Worm (Caenorhabditis elegans) whole organism, young adult: ENCODE results near the gene dop-6.

Source experiments
- B0336.3 ChIP-seq: fragments of 200-800 bp; sonication (Bioruptor generic); IDR thresholded peaks from 2 replicates; pipeline ENCODE4 v1.3.6; 2022; ENCODE audit warnings: missing genetic modification characterization, missing compliant biosample characterization
- C17E4.6 ChIP-seq: fragments of 200-800 bp; sonication (Bioruptor generic); IDR thresholded peaks from 2 replicates; pipeline ENCODE4 v1.3.6; 2022; ENCODE audit warnings: missing genetic modification reagents, missing genetic modification characterization, missing compliant biosample characterization
- F22D6.2 ChIP-seq: sonication (generic microtip); optimal IDR thresholded peaks from 2 replicates; lab custom pipeline; 2016; ENCODE audit warnings: mild to moderate bottlenecking, missing genetic modification characterization, missing compliant biosample characterization
- F33H1.4 ChIP-seq: fragments of 200-800 bp; sonication (Bioruptor generic); IDR thresholded peaks from 2 replicates; pipeline ENCODE4 v1.3.6; 2022; ENCODE audit warnings: missing genetic modification reagents, missing genetic modification characterization, missing compliant biosample characterization
- F39B2.1 ChIP-seq: fragments of 200-800 bp; sonication (Bioruptor generic); IDR thresholded peaks from 2 replicates; pipeline ENCODE4 v1.3.6; 2022; ENCODE audit warnings: missing genetic modification reagents, missing genetic modification characterization, missing compliant biosample characterization
- F49E8.2 ChIP-seq: sonication (generic microtip); optimal IDR thresholded peaks from 3 replicates; lab custom pipeline; 2017; ENCODE audit warnings: missing genetic modification characterization, mild to moderate bottlenecking, missing compliant biosample characterization, antibody characterized with exemption, moderate library complexity; ENCODE audit not compliant: insufficient read depth
- F55B11.4 ChIP-seq: sonication (generic microtip); optimal IDR thresholded peaks from 2 replicates; lab custom pipeline; 2016; ENCODE audit warnings: missing compliant biosample characterization, missing genetic modification characterization, borderline replicate concordance; ENCODE audit not compliant: insufficient read depth
- F57C9.4 ChIP-seq: sonication (generic microtip); optimal IDR thresholded peaks from 2 replicates; lab custom pipeline; 2017; ENCODE audit warnings: mild to moderate bottlenecking, missing genetic modification characterization, missing compliant biosample characterization
- Y95B8A.8 ChIP-seq: fragments of 200-800 bp; sonication (Bioruptor generic); IDR thresholded peaks from 2 replicates; pipeline ENCODE4 v1.3.6; 2022; ENCODE audit warnings: missing genetic modification reagents, missing genetic modification characterization, missing compliant biosample characterization
- ZK185.1 ChIP-seq: sonication (generic microtip); optimal IDR thresholded peaks from 2 replicates; lab custom pipeline; 2016; ENCODE audit warnings: mild to moderate bottlenecking, missing genetic modification characterization, missing compliant biosample characterization; ENCODE audit not compliant: poor library complexity, severe bottlenecking
- ama-1 ChIP-seq, 3 experiments: fragments of 150-350 bp in 1 of 3; sonication (generic microtip) in 2 of 3; optimal IDR thresholded peaks; 2 replicates each; lab custom pipeline; 2014 to 2018; ENCODE audit warnings: missing biosample characterization in 2 of 3, missing genetic modification characterization in 2 of 3, missing genetic modification reagents in 2 of 3
- aptf-2 ChIP-seq: fragments of 200-800 bp; sonication (Bioruptor generic); conservative IDR thresholded peaks from 2 replicates; pipeline ENCODE4 v1.3.6; 2022; ENCODE audit warnings: missing genetic modification reagents, missing genetic modification characterization, missing compliant biosample characterization
- ceh-58 ChIP-seq: fragments of 200-800 bp; sonication (Bioruptor generic); IDR thresholded peaks from 2 replicates; pipeline ENCODE4 v1.3.6; 2022; ENCODE audit warnings: missing genetic modification characterization, missing compliant biosample characterization
- dox-1 ChIP-seq: fragments of 200-800 bp; sonication (Bioruptor generic); IDR thresholded peaks from 2 replicates; pipeline ENCODE4 v1.3.6; 2022; ENCODE audit warnings: missing genetic modification reagents, missing genetic modification characterization, missing compliant biosample characterization
- efl-1 ChIP-seq: fragments of 150-350 bp; optimal IDR thresholded peaks from 2 replicates; lab custom pipeline; 2014; ENCODE audit warnings: missing biosample characterization, missing genetic modification reagents, missing genetic modification characterization
- egl-18 ChIP-seq: fragments of 200-800 bp; sonication (Bioruptor generic); IDR thresholded peaks from 2 replicates; pipeline ENCODE4 v1.3.6; 2022; ENCODE audit warnings: missing genetic modification reagents, missing genetic modification characterization, missing compliant biosample characterization
- egl-44 ChIP-seq: fragments of 200-800 bp; sonication (Bioruptor generic); IDR thresholded peaks from 2 replicates; pipeline ENCODE4 v1.3.6; 2022; ENCODE audit warnings: missing genetic modification reagents, missing genetic modification characterization, missing compliant biosample characterization
- egrh-3 ChIP-seq: fragments of 200-800 bp; sonication (Bioruptor generic); IDR thresholded peaks from 2 replicates; pipeline ENCODE4 v1.3.6; 2022; ENCODE audit warnings: missing genetic modification reagents, missing genetic modification characterization, missing compliant biosample characterization
- ekl-4 ChIP-seq: fragments of 200-800 bp; sonication (Bioruptor generic); IDR thresholded peaks from 2 replicates; pipeline ENCODE4 v1.3.6; 2022; ENCODE audit warnings: missing genetic modification reagents, missing genetic modification characterization, missing compliant biosample characterization
- ets-4 ChIP-seq: fragments of 200-800 bp; sonication (Bioruptor generic); optimal IDR thresholded peaks from 2 replicates; lab custom pipeline; 2018; ENCODE audit warnings: mild to moderate bottlenecking, missing genetic modification characterization, missing compliant biosample characterization
- fkh-3 ChIP-seq: sonication (generic microtip); optimal IDR thresholded peaks from 2 replicates; lab custom pipeline; 2016; ENCODE audit warnings: mild to moderate bottlenecking, missing genetic modification characterization, missing compliant biosample characterization
- hlh-26 ChIP-seq: fragments of 200-800 bp; sonication (Bioruptor generic); conservative IDR thresholded peaks from 2 replicates; pipeline ENCODE4 v1.3.6; 2022; ENCODE audit warnings: missing genetic modification reagents, missing genetic modification characterization, missing compliant biosample characterization
- hrde-1 ChIP-seq: sonication (generic microtip); optimal IDR thresholded peaks from 2 replicates; lab custom pipeline; 2016; ENCODE audit warnings: missing genetic modification characterization, mild to moderate bottlenecking, missing compliant biosample characterization, moderate library complexity, missing genotype, missing genetic modification reagents, borderline replicate concordance
- hsf-1 ChIP-seq: fragments of 200-800 bp; sonication (Bioruptor generic); IDR thresholded peaks from 2 replicates; pipeline ENCODE4 v1.3.6; 2022; ENCODE audit warnings: missing genetic modification reagents, missing genetic modification characterization, missing compliant biosample characterization
- lag-1 ChIP-seq: fragments of 200-800 bp; sonication (Bioruptor generic); IDR thresholded peaks from 2 replicates; pipeline ENCODE4 v1.3.6; 2022; ENCODE audit warnings: missing genetic modification reagents, missing genetic modification characterization, missing compliant biosample characterization
- lin-54 ChIP-seq: fragments of 200-800 bp; sonication (Bioruptor generic); optimal IDR thresholded peaks from 2 replicates; lab custom pipeline; 2018; ENCODE audit warnings: mild to moderate bottlenecking, missing genetic modification characterization, missing compliant biosample characterization
- lir-1 ChIP-seq: fragments of 200-800 bp; sonication (Bioruptor generic); conservative IDR thresholded peaks from 2 replicates; pipeline ENCODE4 v1.3.6; 2022; ENCODE audit warnings: missing genetic modification reagents, missing genetic modification characterization, missing compliant biosample characterization
- lsl-1 ChIP-seq: fragments of 200-800 bp; sonication (Bioruptor generic); optimal IDR thresholded peaks from 2 replicates; lab custom pipeline; 2018; ENCODE audit warnings: mild to moderate bottlenecking, missing genetic modification characterization, moderate library complexity, missing compliant biosample characterization
- madf-10 ChIP-seq: sonication (generic microtip); optimal IDR thresholded peaks from 2 replicates; lab custom pipeline; 2016; ENCODE audit warnings: mild to moderate bottlenecking, missing genetic modification characterization, missing compliant biosample characterization
- madf-3 ChIP-seq: fragments of 200-800 bp; sonication (Bioruptor generic); IDR thresholded peaks from 2 replicates; pipeline ENCODE4 v1.3.6; 2022; ENCODE audit warnings: missing genetic modification reagents, missing genetic modification characterization, missing compliant biosample characterization
- mcd-1 ChIP-seq: fragments of 200-800 bp; sonication (Bioruptor generic); IDR thresholded peaks from 2 replicates; pipeline ENCODE4 v1.3.6; 2022; ENCODE audit warnings: missing genetic modification reagents, missing genetic modification characterization, missing compliant biosample characterization
- mel-28 ChIP-seq: sonication (generic microtip); optimal IDR thresholded peaks from 2 replicates; lab custom pipeline; 2016; ENCODE audit warnings: borderline replicate concordance, mild to moderate bottlenecking, missing genetic modification characterization, missing compliant biosample characterization
- mxl-1 ChIP-seq: sonication (generic microtip); optimal IDR thresholded peaks from 2 replicates; lab custom pipeline; 2016; ENCODE audit warnings: missing genetic modification characterization, missing compliant biosample characterization
- nfya-2 ChIP-seq: fragments of 200-800 bp; sonication (Bioruptor generic); IDR thresholded peaks from 2 replicates; pipeline ENCODE4 v1.3.6; 2022; ENCODE audit warnings: missing genetic modification reagents, missing genetic modification characterization, missing compliant biosample characterization
- nhr-120 ChIP-seq: fragments of 200-800 bp; sonication (Bioruptor generic); IDR thresholded peaks from 2 replicates; pipeline ENCODE4 v1.3.6; 2022; ENCODE audit warnings: missing genetic modification characterization, missing compliant biosample characterization
- nhr-80 ChIP-seq: sonication (generic microtip); optimal IDR thresholded peaks from 2 replicates; lab custom pipeline; 2016; ENCODE audit warnings: missing genetic modification characterization, missing compliant biosample characterization
- snpc-1.3 ChIP-seq: sonication (generic microtip); optimal IDR thresholded peaks from 2 replicates; lab custom pipeline; 2017; ENCODE audit warnings: missing genetic modification characterization, mild to moderate bottlenecking, missing compliant biosample characterization, antibody characterized with exemption, moderate library complexity, missing genotype, missing genetic modification reagents; ENCODE audit not compliant: insufficient read depth
- somi-1 ChIP-seq: fragments of 200-800 bp; sonication (Bioruptor generic); optimal IDR thresholded peaks from 2 replicates; lab custom pipeline; 2018; ENCODE audit warnings: mild to moderate bottlenecking, missing genetic modification characterization, missing compliant biosample characterization
- tbp1 ChIP-seq: fragments of 200-800 bp; sonication (Bioruptor generic); optimal IDR thresholded peaks from 2 replicates; lab custom pipeline; 2018; ENCODE audit warnings: mild to moderate bottlenecking, missing genetic modification characterization, missing compliant biosample characterization
- tbx-9 ChIP-seq: sonication (generic microtip); optimal IDR thresholded peaks from 2 replicates; lab custom pipeline; 2016; ENCODE audit warnings: borderline replicate concordance, missing genetic modification characterization, inconsistent platforms, missing compliant biosample characterization
- tlf-1 ChIP-seq: fragments of 200-800 bp; sonication (Bioruptor generic); optimal IDR thresholded peaks from 2 replicates; lab custom pipeline; 2018; ENCODE audit warnings: mild to moderate bottlenecking, missing genetic modification characterization, missing compliant biosample characterization
- unc-62 ChIP-seq: fragments of 150-350 bp; optimal IDR thresholded peaks from 2 replicates; lab custom pipeline; 2014; ENCODE audit warnings: missing biosample characterization, missing genetic modification reagents, missing genetic modification characterization
- xnd-1 ChIP-seq: sonication (generic microtip); optimal IDR thresholded peaks from 2 replicates; lab custom pipeline; 2016; ENCODE audit warnings: missing genotype, missing genetic modification reagents, missing genetic modification characterization, missing compliant biosample characterization
- zfh-2 ChIP-seq: fragments of 200-800 bp; sonication (Bioruptor generic); conservative IDR thresholded peaks from 2 replicates; pipeline ENCODE4 v1.3.6; 2022; ENCODE audit warnings: missing genetic modification reagents, missing genetic modification characterization, missing compliant biosample characterization
- ztf-22 ChIP-seq: fragments of 200-800 bp; sonication (Bioruptor generic); optimal IDR thresholded peaks from 2 replicates; lab custom pipeline; 2018; ENCODE audit warnings: mild to moderate bottlenecking, missing genetic modification characterization, moderate library complexity, missing compliant biosample characterization

dop-6 gene

DNA sequence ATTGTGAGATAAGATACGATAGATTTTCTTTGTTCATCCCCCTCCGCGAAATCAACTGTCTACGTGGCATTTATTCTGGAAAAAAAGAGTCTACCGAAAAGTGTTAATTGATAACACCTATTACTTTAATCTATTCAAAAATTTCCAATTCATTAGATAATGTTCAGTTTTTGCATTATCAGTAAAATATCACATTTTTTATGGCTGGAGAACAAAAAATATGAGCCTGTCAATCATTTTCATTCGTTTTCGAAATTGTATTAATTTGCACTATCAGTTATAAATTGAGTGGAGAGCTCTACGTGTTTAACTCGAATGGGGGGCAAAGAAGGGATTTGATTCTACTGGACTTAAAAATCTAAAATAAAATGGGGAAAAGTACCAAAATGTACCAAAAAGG is 38.4 kb downstream of the dop-6 start:
- TF ChIP-seq unc-62 (GFP tag; lab: Kevin White, UChicago) (peak; percentile 8), hrde-1 (tag; lab: Kevin White, UChicago) (no peak), nhr-80 (tag; lab: Kevin White, UChicago) (peak; percentile 58)

DNA sequence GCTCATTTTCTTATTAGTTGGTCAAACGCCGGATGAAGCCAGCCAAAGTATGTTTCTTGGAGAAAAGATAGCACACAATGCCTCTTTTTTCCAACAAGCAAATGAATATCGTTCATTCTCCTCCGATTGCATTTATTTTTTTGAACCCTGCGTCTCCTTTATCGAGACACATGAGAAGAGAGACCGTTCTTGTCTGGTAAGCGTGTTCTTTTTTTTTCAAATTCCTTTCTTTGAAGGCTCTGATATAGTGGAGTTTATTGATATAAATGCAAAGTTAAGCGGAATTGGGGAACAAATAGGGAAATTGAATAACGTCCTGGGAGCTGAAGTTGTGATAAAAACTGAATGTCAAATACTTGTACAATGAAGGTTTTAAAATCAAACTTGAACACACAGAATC is 41.9 kb downstream of the dop-6 start, which contains the start of gene F14H12.7:
Gene F14H12.7, minus strand, starts transcription at position 101 of the 400 bp plus-strand sequence.
- no peak for TF ChIP-seq lin-54 (GFP tag; lab: Kevin White, UChicago)
- no peak for TF ChIP-seq F55B11.4
- TF ChIP-seq tbp1 (GFP tag; lab: Kevin White, UChicago): no peak
- no peak for TF ChIP-seq ZK185.1
- no peak for TF ChIP-seq fkh-3
- TF ChIP-seq madf-10 (tag; lab: Kevin White, UChicago): no peak
- TF ChIP-seq nhr-80 (tag; lab: Kevin White, UChicago): no peak
- no peak for TF ChIP-seq zfh-2 (GFP tag; lab: Robert Waterston, UW)
- TF ChIP-seq hsf-1: no peak
- no peak for TF ChIP-seq hlh-26 (GFP tag; lab: Robert Waterston, UW)
- no peak for TF ChIP-seq F57C9.4 (tag; lab: Kevin White, UChicago)
- TF ChIP-seq dox-1: no peak
- TF ChIP-seq somi-1 (GFP tag; lab: Kevin White, UChicago): no peak
- no peak for TF ChIP-seq lir-1 (GFP tag; lab: Robert Waterston, UW)
- TF ChIP-seq unc-62 (GFP tag; lab: Kevin White, UChicago): no peak
- no peak for TF ChIP-seq ekl-4 (GFP tag; lab: Robert Waterston, UW)

DNA sequence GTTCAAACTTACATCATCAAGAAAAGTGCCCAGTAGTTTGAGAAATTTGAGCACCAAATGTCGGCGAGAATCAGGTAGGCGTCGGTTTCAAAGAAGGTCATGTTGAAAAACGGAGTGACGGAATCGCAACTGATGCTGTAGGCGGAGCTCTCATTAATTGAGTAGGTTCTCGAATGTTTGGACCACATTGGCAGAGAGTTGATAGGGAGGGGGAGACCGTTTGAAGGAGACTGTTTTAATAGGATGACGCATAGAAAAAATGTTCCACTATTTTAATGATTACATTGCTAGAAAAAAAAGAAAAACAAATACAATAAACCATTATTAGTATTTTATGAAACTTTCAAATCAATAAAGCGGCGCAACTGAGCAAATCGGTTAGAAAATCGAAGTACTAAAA is 42.5 kb downstream of the dop-6 start, which contains the start of gene F14H12.17:
Gene F14H12.17, minus strand, starts transcription at position 101 of the 400 bp plus-strand sequence.
- TF ChIP-seq dox-1: no peak
- TF ChIP-seq F39B2.1: no peak
- no peak for TF ChIP-seq nfya-2 (GFP tag; lab: Robert Waterston, UW)
- no peak for TF ChIP-seq mxl-1 (tag; lab: Kevin White, UChicago)
- TF ChIP-seq xnd-1 (tag; lab: Kevin White, UChicago): no peak
- TF ChIP-seq egl-44 (GFP tag; lab: Robert Waterston, UW): no peak
- no peak for TF ChIP-seq C17E4.6 (GFP tag; lab: Robert Waterston, UW)
- TF ChIP-seq B0336.3 (GFP tag; lab: Robert Waterston, UW): no peak
- no peak for TF ChIP-seq lag-1 (GFP tag; lab: Robert Waterston, UW)
- no peak for TF ChIP-seq ets-4
- no peak for TF ChIP-seq mel-28 (tag; lab: Kevin White, UChicago)
- TF ChIP-seq aptf-2 (GFP tag; lab: Robert Waterston, UW): no peak
- TF ChIP-seq Y95B8A.8 (GFP tag; lab: Robert Waterston, UW): no peak
- TF ChIP-seq tbx-9 (tag; lab: Kevin White, UChicago): no peak
- no peak for TF ChIP-seq egrh-3 (GFP tag; lab: Robert Waterston, UW)
- no peak for TF ChIP-seq F22D6.2
- no peak for TF ChIP-seq tlf-1 (GFP tag; lab: Kevin White, UChicago)
- no peak for TF ChIP-seq efl-1 (GFP tag; lab: Kevin White, UChicago)
- no peak for TF ChIP-seq ceh-58

DNA sequence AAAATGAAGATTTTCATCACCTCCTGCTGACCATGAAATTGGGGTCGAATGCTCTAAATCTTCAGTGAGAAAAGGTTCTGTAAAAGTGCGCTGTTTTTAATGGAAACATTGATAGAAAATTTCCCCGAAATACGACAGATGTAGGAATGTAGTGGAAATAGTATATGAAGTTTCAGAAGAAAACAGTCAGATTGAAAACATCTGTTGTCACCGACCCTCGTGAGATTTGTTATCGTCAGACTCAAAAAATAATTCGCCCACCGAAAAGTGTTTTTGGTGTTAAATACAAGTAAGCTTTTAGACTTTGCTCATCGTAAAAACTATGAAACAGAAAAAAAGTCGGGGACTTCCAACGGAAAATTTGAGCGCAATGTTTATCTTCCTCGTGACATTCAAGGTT is 44.2 kb downstream of the dop-6 start, which contains the start of gene F14H12.8:
Gene F14H12.8, minus strand, starts transcription at position 101 of the 400 bp plus-strand sequence.
- no peak for TF ChIP-seq nhr-120 (GFP tag; lab: Robert Waterston, UW)
- no peak for TF ChIP-seq ama-1 (optimal IDR thresholded peaks at IDR 0.05; lab: Kevin White, UChicago)
- no peak for TF ChIP-seq ama-1 (GFP tag; optimal IDR thresholded peaks at IDR 0.05; lab: Kevin White, UChicago)
- TF ChIP-seq lir-1 (GFP tag; lab: Robert Waterston, UW): no peak
- TF ChIP-seq F33H1.4 (GFP tag; lab: Robert Waterston, UW): no peak
- no peak for TF ChIP-seq zfh-2 (GFP tag; lab: Robert Waterston, UW)
- no peak for TF ChIP-seq madf-3
- TF ChIP-seq egl-18: no peak
- no peak for TF ChIP-seq tlf-1 (GFP tag; lab: Kevin White, UChicago)
- no peak for TF ChIP-seq mcd-1 (GFP tag; lab: Robert Waterston, UW)
- TF ChIP-seq snpc-1.3 (tag; lab: Kevin White, UChicago): no peak
- TF ChIP-seq lsl-1 (GFP tag; lab: Kevin White, UChicago): no peak
- TF ChIP-seq F49E8.2 (tag; lab: Kevin White, UChicago): no peak
- no peak for TF ChIP-seq ztf-22 (GFP tag; lab: Kevin White, UChicago)
